Fruit fly (Drosophila melanogaster): ENCODE data around the gene eg.

Gene eg

dm6 chr3L:21828177-21828589 is 19.7 kb downstream of the eg start, which contains the start of gene CG32448 (continued):
- TF ChIP-seq pzg (GFP tag; optimal IDR thresholded peaks at IDR 0.05) (peak; percentile 48), CG11093 (GFP tag; IDR thresholded peaks at IDR 0.05) (peak; percentile 67), D19A (tag; optimal IDR thresholded peaks at IDR 0.05) (peak; percentile 31), H15 (GFP tag; IDR thresholded peaks at IDR 0.05) (peak; percentile 75), dm (GFP tag; optimal IDR thresholded peaks at IDR 0.05) (peak; percentile 76), CG17612 (GFP tag; IDR thresholded peaks at IDR 0.05) (no peak), CG1832 (GFP tag; optimal IDR thresholded peaks at IDR 0.05) (no peak), MESR4 (GFP tag; optimal IDR thresholded peaks at IDR 0.05) (peak; percentile 48), MTF-1 (GFP tag; optimal IDR thresholded peaks at IDR 0.05; ENCODE audit: borderline replicate concordance) (no peak), Sry-β (GFP tag; optimal IDR thresholded peaks at IDR 0.05) (no peak), Meics (GFP tag; optimal IDR thresholded peaks at IDR 0.05) (peak; percentile 60), CG10274 (GFP tag; optimal IDR thresholded peaks at IDR 0.05) (no peak), CG10543 (GFP tag; optimal IDR thresholded peaks at IDR 0.05) (peak; percentile 14), CG14965 (GFP tag; optimal IDR thresholded peaks at IDR 0.05; ENCODE audit: borderline replicate concordance) (no peak), B-H2 (GFP tag; optimal IDR thresholded peaks at IDR 0.05) (peak; percentile 19), seq (GFP tag; IDR thresholded peaks at IDR 0.05) (peak; percentile 81), tup (GFP tag; optimal IDR thresholded peaks at IDR 0.05) (no peak), CG3838 (GFP tag; optimal IDR thresholded peaks at IDR 0.05) (no peak), CG10565 (GFP tag; optimal IDR thresholded peaks at IDR 0.05) (no peak), E2f1 (GFP tag; IDR thresholded peaks at IDR 0.05) (peak; percentile 74), Mad (GFP tag; optimal IDR thresholded peaks at IDR 0.05) (no peak), CG31441 (GFP tag; IDR thresholded peaks at IDR 0.05) (peak; percentile 35; the same call in 1 of the 2 replicates), tll (GFP tag; optimal IDR thresholded peaks at IDR 0.05) (peak in 1 of 2 experiments; percentile 0), YL-1 (GFP tag; optimal IDR thresholded peaks at IDR 0.05) (no peak), pnt (GFP tag; optimal IDR thresholded peaks at IDR 0.05) (peak; percentile 54), CG10462 (GFP tag; optimal IDR thresholded peaks at IDR 0.05) (no peak), CG7987 (GFP tag; optimal IDR thresholded peaks at IDR 0.05) (no peak), Hand (GFP tag; optimal IDR thresholded peaks at IDR 0.05) (no peak), esg (GFP tag; conservative IDR thresholded peaks at IDR 0.05) (peak; percentile 54), ac (GFP tag; optimal IDR thresholded peaks at IDR 0.05) (no peak), Ada2b (GFP tag; IDR thresholded peaks at IDR 0.05) (peak; percentile 57), CG10979 (tag; optimal IDR thresholded peaks at IDR 0.05) (peak; percentile 44), Sox102F (GFP tag; optimal IDR thresholded peaks at IDR 0.05) (peak; percentile 54), her (GFP tag; optimal IDR thresholded peaks at IDR 0.05) (peak; percentile 43), CG18599 (GFP tag; optimal IDR thresholded peaks at IDR 0.05) (peak; percentile 56), chm (GFP tag; IDR thresholded peaks at IDR 0.05) (peak; percentile 63; the same call in 1 of the 2 replicates), Abd-B (GFP tag; optimal IDR thresholded peaks at IDR 0.05) (peak; percentile 39), Doc3 (GFP tag; IDR thresholded peaks at IDR 0.05; ENCODE audit: partially characterized antibody) (no peak), CG31388 (GFP tag; optimal IDR thresholded peaks at IDR 0.05) (peak; percentile 1), Lhr (GFP tag; optimal IDR thresholded peaks at IDR 0.05) (no peak), H2.0 (GFP tag; IDR thresholded peaks at IDR 0.05) (peak; percentile 76), CG9727 (GFP tag; optimal IDR thresholded peaks at IDR 0.05) (peak; percentile 57), CG2129 (GFP tag; IDR thresholded peaks at IDR 0.05; ENCODE audit: partially characterized antibody) (no peak), lola (GFP tag; optimal IDR thresholded peaks at IDR 0.05) (peak in 1 of 3 experiments; percentile 49), CG18011 (GFP tag; optimal IDR thresholded peaks at IDR 0.05) (peak; percentile 52), Dip3 (GFP tag; optimal IDR thresholded peaks at IDR 0.05) (peak; percentile 58), MBD-R2 (GFP tag; IDR thresholded peaks at IDR 0.05) (peak; percentile 86), sob (GFP tag; IDR thresholded peaks at IDR 0.05) (peak; percentile 75), toy (GFP tag; IDR thresholded peaks at IDR 0.05) (no peak), Camta (GFP tag; optimal IDR thresholded peaks at IDR 0.05) (no peak)

Data from whole organism, embryonic.